Worm (Caenorhabditis elegans) whole organism, late embryonic: ENCODE data around the gene mma-1.

Experiments
- ahr-1 ChIP-seq: sonication (generic microtip); optimal IDR thresholded peaks from 2 replicates; lab custom pipeline; 2016; ENCODE audit warnings: missing genetic modification characterization, missing compliant biosample characterization
- elt-2 ChIP-seq: sonication (generic microtip); optimal IDR thresholded peaks from 2 replicates; lab custom pipeline; 2016; ENCODE audit warnings: missing genetic modification reagents, missing genetic modification characterization, missing compliant biosample characterization
- fkh-10 ChIP-seq: fragments of 150-350 bp; optimal IDR thresholded peaks from 2 replicates; lab custom pipeline; 2014; ENCODE audit warnings: missing biosample characterization, missing genetic modification reagents, missing genetic modification characterization
- nfya-1 ChIP-seq: sonication (generic microtip); optimal IDR thresholded peaks from 2 replicates; lab custom pipeline; 2017; ENCODE audit warnings: missing genetic modification characterization, mild to moderate bottlenecking, missing compliant biosample characterization, antibody characterized with exemption, moderate library complexity
- pha-4 ChIP-seq: fragments of 150-350 bp; optimal IDR thresholded peaks from 2 replicates; lab custom pipeline; 2018; ENCODE audit warnings: missing biosample characterization, missing genetic modification reagents, missing genetic modification characterization
- pqm-1 ChIP-seq: sonication (generic microtip); optimal IDR thresholded peaks from 2 replicates; lab custom pipeline; 2016; ENCODE audit warnings: missing genetic modification characterization, missing compliant biosample characterization
- tbx-2 ChIP-seq: sonication (generic microtip); optimal IDR thresholded peaks from 2 replicates; lab custom pipeline; 2016; ENCODE audit warnings: missing genetic modification characterization, missing compliant biosample characterization
- unc-42 ChIP-seq: sonication (generic microtip); optimal IDR thresholded peaks from 2 replicates; lab custom pipeline; 2016; ENCODE audit warnings: missing genotype, missing genetic modification characterization, missing compliant biosample characterization
- unc-86 ChIP-seq: sonication (generic microtip); optimal IDR thresholded peaks from 2 replicates; lab custom pipeline; 2016; ENCODE audit warnings: missing genetic modification characterization, missing compliant biosample characterization

DNA sequence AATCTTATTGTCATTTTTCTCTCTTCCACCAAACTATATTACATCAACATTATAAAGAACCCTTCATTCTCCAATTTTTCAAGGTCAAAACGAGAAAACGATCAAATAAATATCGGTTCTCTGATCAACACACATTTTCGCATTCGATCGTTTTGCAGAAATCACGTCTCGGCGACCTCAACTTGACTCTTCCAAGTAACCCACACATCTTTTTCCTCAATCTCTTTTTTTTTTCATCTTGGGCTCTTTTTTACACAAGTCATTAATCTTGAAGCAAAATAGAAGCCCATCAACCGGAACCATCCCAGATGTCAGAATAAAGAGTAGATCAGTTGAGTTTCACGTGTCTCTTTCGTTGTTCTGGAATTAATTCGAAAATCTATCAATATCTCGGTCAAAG is 40.2 kb upstream of the mma-1 start:
- no peak for TF ChIP-seq elt-2
- no peak for TF ChIP-seq nfya-1 (tag; lab: Kevin White, UChicago)
- no peak for TF ChIP-seq pqm-1 (tag; lab: Kevin White, UChicago)
- TF ChIP-seq ahr-1 (tag; lab: Kevin White, UChicago): no peak
- no peak for TF ChIP-seq unc-86 (tag; lab: Kevin White, UChicago)
- no peak for TF ChIP-seq unc-42
- no peak for TF ChIP-seq fkh-10 (GFP tag; lab: Kevin White, UChicago)
- no peak for TF ChIP-seq tbx-2 (tag; lab: Kevin White, UChicago)
- no peak for TF ChIP-seq pha-4
